Fruit fly (Drosophila melanogaster): Measurements from ENCODE around the gene CG14641.
"Not testable (repeated sequence)": the region's sequence is repeated elsewhere in the genome, so short reads cannot be mapped to it uniquely, and the experiment has no call there.

CG14641 gene

DNA sequence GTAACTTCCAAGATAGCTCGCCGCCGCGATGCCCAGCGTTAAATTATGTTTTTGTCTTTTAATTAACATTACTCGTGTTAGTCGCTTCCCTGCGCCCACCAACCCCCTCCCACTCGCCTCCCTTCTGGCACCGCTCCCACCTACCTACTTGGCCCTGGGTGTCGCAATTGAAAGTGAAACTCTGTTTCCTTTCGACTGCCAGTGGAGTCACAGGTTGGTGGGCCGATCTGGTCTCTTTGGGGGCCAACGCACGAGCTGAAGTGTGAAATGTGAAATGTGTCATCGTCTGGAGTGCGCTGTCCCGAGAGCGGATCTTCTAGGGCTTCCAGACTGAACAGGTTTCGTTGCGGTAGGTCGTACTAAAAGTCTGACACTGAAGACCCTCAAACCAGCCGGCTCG is 17.5 kb downstream of the CG14641 start:
- TF ChIP-seq Sin3A (optimal IDR thresholded peaks at IDR 0.05) = no peak
- TF ChIP-seq Myc (optimal IDR thresholded peaks at IDR 0.05) = no peak
- no peak for TF ChIP-seq insv (optimal IDR thresholded peaks at IDR 0.05)
- TF ChIP-seq ttk (optimal IDR thresholded peaks at IDR 0.05) = no peak
- TF ChIP-seq h (optimal IDR thresholded peaks at IDR 0.05) = no peak
- TF ChIP-seq psq (optimal IDR thresholded peaks at IDR 0.05) = no peak

DNA sequence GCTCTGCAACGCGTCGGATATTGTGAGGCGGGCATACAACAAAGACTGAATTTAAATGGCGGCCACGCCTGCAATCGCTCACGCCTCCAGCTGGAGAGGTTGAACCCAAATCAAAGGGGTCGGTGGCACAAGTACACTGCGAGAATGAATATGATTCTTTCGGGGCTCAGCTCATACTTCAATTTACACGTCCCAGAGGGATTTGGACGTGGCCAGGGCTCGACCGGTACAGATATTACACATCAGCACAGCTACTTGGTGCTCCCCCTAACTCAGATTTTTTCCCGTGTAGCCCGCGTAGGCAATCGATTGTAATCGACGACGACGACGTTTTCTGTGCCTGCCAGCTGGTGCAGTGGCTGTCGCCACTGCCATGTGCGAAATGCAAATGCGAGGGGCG is 18.1 kb downstream of the CG14641 start:
- TF ChIP-seq Myc (optimal IDR thresholded peaks at IDR 0.05) = no peak
- no peak for TF ChIP-seq psq (optimal IDR thresholded peaks at IDR 0.05)
- TF ChIP-seq insv (optimal IDR thresholded peaks at IDR 0.05) = no peak
- no peak for TF ChIP-seq h (optimal IDR thresholded peaks at IDR 0.05)
- no peak for TF ChIP-seq ttk (optimal IDR thresholded peaks at IDR 0.05)
- no peak for TF ChIP-seq Sin3A (optimal IDR thresholded peaks at IDR 0.05)

DNA sequence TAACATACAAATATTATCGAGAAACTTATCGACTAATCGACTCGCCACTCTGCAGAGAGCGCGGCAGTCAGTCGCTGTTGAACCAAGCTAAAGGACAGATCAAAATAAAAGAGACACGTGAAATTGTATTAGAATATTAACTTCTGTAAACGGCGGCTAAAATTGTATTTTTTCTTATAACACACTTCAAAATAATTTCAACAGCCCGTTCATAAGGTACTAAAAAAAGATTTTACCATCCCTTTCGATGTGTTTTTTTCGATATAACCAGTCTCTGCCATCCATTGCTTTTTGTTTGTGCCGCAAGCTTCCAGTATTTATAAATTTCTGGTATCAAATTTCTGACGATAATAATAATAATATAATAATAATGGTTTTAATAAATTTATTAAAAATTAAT is 20.7 kb downstream of the CG14641 start, which contains the start of gene aux:
aux (plus strand) TSS at position 301 of the 400 bp plus-strand sequence.
- not testable (repeated sequence) for TF ChIP-seq h, psq, Myc (optimal IDR thresholded peaks at IDR 0.05)

DNA sequence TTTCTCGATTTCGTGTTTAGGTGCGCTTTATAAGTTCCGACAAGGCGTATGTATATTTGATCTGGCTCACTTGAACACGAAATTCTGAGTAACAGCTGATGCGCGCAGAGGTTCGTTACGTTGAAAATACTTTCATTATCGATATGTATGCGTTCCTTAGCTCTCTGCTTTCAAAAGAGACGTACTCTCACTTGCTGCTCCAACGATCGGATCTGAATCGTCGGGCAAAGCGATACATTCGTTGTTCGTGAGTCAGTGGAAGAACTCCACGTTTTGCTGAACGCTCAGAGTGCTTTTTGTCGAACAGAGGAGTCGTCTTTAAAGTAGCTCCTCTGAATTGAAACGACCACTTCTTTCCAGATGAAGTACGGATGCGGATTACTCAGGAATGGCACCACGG is 35.1 kb downstream of the CG14641 start, which contains the start of gene beta-Man:
beta-Man (plus strand) TSS at position 152 of the 400 bp plus-strand sequence.
- TF ChIP-seq h (optimal IDR thresholded peaks at IDR 0.05) = no peak
- no peak for TF ChIP-seq psq (optimal IDR thresholded peaks at IDR 0.05)
- no peak for TF ChIP-seq Myc (optimal IDR thresholded peaks at IDR 0.05)
- no peak for TF ChIP-seq insv (optimal IDR thresholded peaks at IDR 0.05)
- TF ChIP-seq Sin3A (optimal IDR thresholded peaks at IDR 0.05) = no peak
- TF ChIP-seq ttk (optimal IDR thresholded peaks at IDR 0.05) = no peak

DNA sequence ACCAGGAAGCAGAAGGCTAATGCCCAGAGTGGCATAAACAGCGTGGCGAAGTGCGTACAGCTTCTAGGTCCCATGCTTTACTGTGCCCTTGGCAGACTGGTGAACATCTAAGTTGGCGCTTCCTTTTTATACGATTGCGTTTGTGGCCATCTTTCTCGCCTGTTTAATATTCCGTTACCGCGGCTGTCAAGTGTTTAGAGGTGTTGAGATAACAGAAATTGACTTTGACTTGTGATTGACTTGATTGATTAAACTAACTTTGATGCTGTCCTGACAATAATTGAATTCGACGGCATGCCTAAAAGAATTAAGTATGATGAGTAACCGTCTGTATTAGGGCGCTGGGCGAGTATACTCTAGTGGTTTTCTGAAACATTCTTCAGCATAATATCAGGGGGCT is 42.0 kb downstream of the CG14641 start, which contains the start of gene Dsk:
Dsk (minus strand) TSS at position 101 of the 400 bp plus-strand sequence.
- TF ChIP-seq psq (optimal IDR thresholded peaks at IDR 0.05) (no peak), insv (optimal IDR thresholded peaks at IDR 0.05) (no peak), Myc (optimal IDR thresholded peaks at IDR 0.05) (no peak), h (optimal IDR thresholded peaks at IDR 0.05) (no peak), Sin3A (optimal IDR thresholded peaks at IDR 0.05) (no peak), ttk (optimal IDR thresholded peaks at IDR 0.05) (no peak)

DNA sequence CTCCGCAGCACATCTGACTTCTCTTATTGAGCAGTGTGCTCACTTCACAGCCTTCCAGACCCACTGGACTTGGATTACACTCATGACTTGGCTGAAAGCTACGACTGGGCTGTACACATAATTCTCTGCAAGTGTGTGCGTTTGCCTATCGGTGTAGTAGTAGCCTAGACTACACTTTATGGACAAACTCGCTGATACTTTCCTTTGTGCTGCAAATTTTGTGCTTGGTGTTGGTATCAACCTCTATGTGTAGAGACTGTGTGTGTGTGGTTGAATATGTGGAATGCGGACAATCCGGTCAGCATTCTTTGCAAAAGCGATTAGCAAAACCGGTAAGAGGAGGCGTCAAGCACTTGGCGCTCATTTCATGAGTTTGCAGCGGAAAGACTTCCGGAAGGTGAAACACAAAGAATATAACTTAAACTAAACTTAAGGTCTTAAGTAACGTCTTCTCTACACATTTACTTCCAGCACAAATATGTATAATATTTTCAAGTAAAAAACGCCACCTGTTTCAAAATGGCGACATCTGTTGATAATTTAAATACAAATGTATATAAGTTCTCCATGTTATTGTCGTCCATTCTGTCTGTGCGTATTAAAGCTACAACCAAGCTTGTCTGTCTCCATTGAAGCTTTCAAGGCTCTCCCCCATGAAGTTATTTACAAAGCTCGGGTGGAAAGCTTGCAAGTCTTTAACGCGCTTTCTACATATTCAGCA is 45.2 kb downstream of the CG14641 start:
- TF ChIP-seq psq (optimal IDR thresholded peaks at IDR 0.05) (no peak), Myc (optimal IDR thresholded peaks at IDR 0.05) (no peak), insv (optimal IDR thresholded peaks at IDR 0.05) (no peak), ttk (optimal IDR thresholded peaks at IDR 0.05) (no peak), h (optimal IDR thresholded peaks at IDR 0.05) (no peak), Sin3A (optimal IDR thresholded peaks at IDR 0.05) (no peak)
